Fruit fly (Drosophila melanogaster): ENCODE data around the gene Rpn13R.
A peak's percentile ranks its signal among the peaks of the same experiment; 100 is the strongest.

The Rpn13R gene

DNA sequence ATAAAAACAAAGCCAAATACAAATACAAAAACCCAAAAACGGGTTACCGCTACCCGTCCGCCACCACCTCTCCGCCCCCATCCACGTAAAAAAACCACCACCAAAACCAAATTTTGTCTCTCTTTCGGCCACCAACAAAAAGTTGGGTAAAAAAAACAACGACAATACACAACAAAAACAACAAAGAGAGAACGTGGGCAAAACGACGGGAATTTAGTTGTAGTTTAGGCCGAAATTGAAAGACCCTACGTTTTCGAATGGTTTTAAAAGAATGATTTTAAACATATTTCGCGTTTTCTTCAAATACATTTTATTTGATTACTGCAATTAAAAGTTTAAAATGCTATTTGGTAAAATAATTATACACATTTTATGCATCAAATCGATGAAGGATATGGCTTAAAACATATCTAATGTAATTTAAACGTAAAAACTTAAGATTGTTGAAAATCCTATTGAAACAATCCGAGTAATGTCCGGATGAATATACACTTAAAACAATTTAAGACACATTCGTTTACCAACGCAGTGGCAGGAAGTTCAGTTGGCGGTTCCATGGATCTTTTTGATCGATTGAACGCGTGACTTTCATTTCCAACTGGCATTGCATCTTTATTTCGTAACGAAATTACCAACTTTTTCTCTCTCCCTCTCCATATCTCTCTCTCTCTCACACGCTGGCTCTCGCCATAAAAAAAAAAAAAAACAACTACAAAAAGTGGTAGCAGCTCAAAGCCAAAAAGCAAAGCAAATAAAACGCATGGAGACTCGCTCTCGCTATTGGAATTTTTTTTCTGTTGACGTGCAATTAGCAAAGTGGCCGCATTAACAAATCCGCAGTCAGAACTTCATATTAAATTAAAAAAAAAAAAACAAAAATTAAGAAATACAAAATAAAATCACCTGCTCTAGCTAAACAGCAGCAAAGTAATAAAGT is 44.7 kb upstream of the Rpn13R start (continued):
- TF ChIP-seq Trl (optimal IDR thresholded peaks at IDR 0.05) (peak; percentile 24 to 86), Trl (GFP tag; optimal IDR thresholded peaks at IDR 0.05) (no peak), CG10979 (tag; optimal IDR thresholded peaks at IDR 0.05) (peak; percentile 65), fd3F (GFP tag; optimal IDR thresholded peaks at IDR 0.05) (peak; percentile 18), usp (GFP tag; optimal IDR thresholded peaks at IDR 0.05) (no peak), BtbVII (GFP tag; optimal IDR thresholded peaks at IDR 0.05) (no peak), row (GFP tag; IDR thresholded peaks at IDR 0.05) (peak; percentile 74), Poxn (GFP tag; IDR thresholded peaks at IDR 0.05) (no peak), tgo (GFP tag; IDR thresholded peaks at IDR 0.05) (peak; percentile 30; the same call in 1 of the 3 replicates), hb (GFP tag; IDR thresholded peaks at IDR 0.05; ENCODE audit: partially characterized antibody) (no peak), CG8290 (GFP tag; optimal IDR thresholded peaks at IDR 0.05) (no peak), CG8290 (tag; optimal IDR thresholded peaks at IDR 0.05) (peak in 1 of 2 experiments; percentile 11), wdn (GFP tag; IDR thresholded peaks at IDR 0.05) (peak; percentile 20; the same call in 1 of the 2 replicates), CG9876 (GFP tag; optimal IDR thresholded peaks at IDR 0.05) (peak; percentile 13), grau (tag; optimal IDR thresholded peaks at IDR 0.05) (peak; percentile 67), H15 (GFP tag; IDR thresholded peaks at IDR 0.05) (no peak), Med (GFP tag) (peak; percentile 80), gcm2 (GFP tag; optimal IDR thresholded peaks at IDR 0.05) (peak; percentile 24), Six4 (GFP tag; optimal IDR thresholded peaks at IDR 0.05) (peak; percentile 26), CG10267 (tag; optimal IDR thresholded peaks at IDR 0.05) (peak; percentile 57), al (GFP tag; IDR thresholded peaks at IDR 0.05) (0 out of 2 replicates have a peak, but pooled peaks have one; percentile 22), D (optimal IDR thresholded peaks at IDR 0.05) (no peak), D (GFP tag; optimal IDR thresholded peaks at IDR 0.05) (peak; percentile 50), bcd (GFP tag; optimal IDR thresholded peaks at IDR 0.05) (peak; percentile 68), Hand (GFP tag; optimal IDR thresholded peaks at IDR 0.05) (peak; percentile 12), Ets65A (GFP tag) (peak; percentile 92), Lim3 (GFP tag; IDR thresholded peaks at IDR 0.05) (no peak), CG6272 (GFP tag; IDR thresholded peaks at IDR 0.05) (no peak), CG14710 (tag; optimal IDR thresholded peaks at IDR 0.05) (peak; percentile 44), Dek (tag; optimal IDR thresholded peaks at IDR 0.05) (peak; percentile 26), wor (GFP tag; IDR thresholded peaks at IDR 0.05) (0 out of 2 replicates have a peak, but pooled peaks have one; percentile 18), Deaf1 (tag; optimal IDR thresholded peaks at IDR 0.05) (peak; percentile 41), CG4424 (GFP tag; optimal IDR thresholded peaks at IDR 0.05) (peak; percentile 57), CG33213 (GFP tag; optimal IDR thresholded peaks at IDR 0.05) (peak; percentile 8), CG11504 (tag; optimal IDR thresholded peaks at IDR 0.05) (peak; percentile 80), CG32767 (GFP tag; IDR thresholded peaks at IDR 0.05) (peak; percentile 40; the same call in 1 of the 2 replicates), bsh (GFP tag; optimal IDR thresholded peaks at IDR 0.05) (peak; percentile 46 to 70), jing (GFP tag; optimal IDR thresholded peaks at IDR 0.05) (peak; percentile 12), Atf3 (GFP tag; optimal IDR thresholded peaks at IDR 0.05) (no peak), dmrt11E (tag; optimal IDR thresholded peaks at IDR 0.05) (peak; percentile 49), CG4328 (GFP tag; optimal IDR thresholded peaks at IDR 0.05) (peak; percentile 10), CG13123 (GFP tag; optimal IDR thresholded peaks at IDR 0.05) (no peak), Blimp-1 (GFP tag; optimal IDR thresholded peaks at IDR 0.05) (peak; percentile 55), slp2 (GFP tag; optimal IDR thresholded peaks at IDR 0.05) (peak; percentile 42), CG32772 (GFP tag; IDR thresholded peaks at IDR 0.05) (0 out of 2 replicates have a peak, but pooled peaks have one; percentile 18), Meics (GFP tag; optimal IDR thresholded peaks at IDR 0.05) (peak; percentile 80), pan (optimal IDR thresholded peaks at IDR 0.05) (no peak), pan (GFP tag; optimal IDR thresholded peaks at IDR 0.05 in 1 of 2, IDR thresholded peaks at IDR 0.05 in 1 of 2) (peak in 1 of 2 experiments; percentile 30), sd (tag; optimal IDR thresholded peaks at IDR 0.05) (peak; percentile 13)
